Worm (Caenorhabditis elegans) whole organism, early embryonic: Measurements from ENCODE around the gene F43G6.16.

Experiments
- B0310.2 ChIP-seq: sonication (generic microtip); optimal IDR thresholded peaks from 2 replicates; lab custom pipeline; 2016; ENCODE audit warnings: mild to moderate bottlenecking, missing genetic modification characterization, missing compliant biosample characterization
- F13C5.2 ChIP-seq: sonication (generic microtip); optimal IDR thresholded peaks from 2 replicates; lab custom pipeline; 2017; ENCODE audit warnings: mild to moderate bottlenecking, missing genetic modification characterization, inconsistent platforms, missing compliant biosample characterization
- aly-1 ChIP-seq: sonication (generic microtip); optimal IDR thresholded peaks from 2 replicates; lab custom pipeline; 2016; ENCODE audit warnings: missing genetic modification characterization, missing compliant biosample characterization
- ama-1 ChIP-seq: fragments of 150-350 bp; optimal IDR thresholded peaks from 2 replicates; lab custom pipeline; 2014
- ceh-13 ChIP-seq: fragments of 200-800 bp; sonication (Bioruptor generic); optimal IDR thresholded peaks from 2 replicates; lab custom pipeline; 2018; ENCODE audit warnings: mild to moderate bottlenecking, missing genetic modification characterization, missing compliant biosample characterization
- ceh-36 ChIP-seq: sonication (generic microtip); optimal IDR thresholded peaks from 2 replicates; lab custom pipeline; 2016; ENCODE audit warnings: missing genetic modification characterization, inconsistent platforms, missing compliant biosample characterization
- ets-7 ChIP-seq: sonication (generic microtip); optimal IDR thresholded peaks from 2 replicates; lab custom pipeline; 2016; ENCODE audit warnings: missing genotype, missing genetic modification characterization, missing compliant biosample characterization
- flt-1 ChIP-seq: fragments of 200-800 bp; sonication (Bioruptor generic); IDR thresholded peaks from 2 replicates; pipeline ENCODE4 v1.3.6; 2022; ENCODE audit warnings: missing genetic modification characterization, missing compliant biosample characterization
- hmbx-1 ChIP-seq: sonication (generic microtip); optimal IDR thresholded peaks from 2 replicates; lab custom pipeline; 2016; ENCODE audit warnings: mild to moderate bottlenecking, missing genetic modification characterization, missing compliant biosample characterization
- hmg-4 ChIP-seq: fragments of 200-800 bp; sonication (Bioruptor generic); optimal IDR thresholded peaks from 2 replicates; lab custom pipeline; 2018; ENCODE audit warnings: mild to moderate bottlenecking, missing genetic modification characterization, missing compliant biosample characterization
- hnd-1 ChIP-seq: sonication (generic microtip); optimal IDR thresholded peaks from 2 replicates; lab custom pipeline; 2016; ENCODE audit warnings: missing genetic modification characterization, missing compliant biosample characterization
- pes-1 ChIP-seq: fragments of 200-800 bp; sonication (Bioruptor generic); IDR thresholded peaks from 2 replicates; pipeline ENCODE4 v1.3.6; 2022; ENCODE audit warnings: missing genetic modification reagents, missing genetic modification characterization, missing compliant biosample characterization
- scrt-1 ChIP-seq: fragments of 200-800 bp; sonication (Bioruptor generic); IDR thresholded peaks from 2 replicates; pipeline ENCODE4 v1.3.6; 2022; ENCODE audit warnings: missing genetic modification characterization, missing compliant biosample characterization
- sea-1 ChIP-seq: fragments of 200-800 bp; sonication (Bioruptor generic); conservative IDR thresholded peaks from 2 replicates; pipeline ENCODE4 v1.3.6; 2022; ENCODE audit warnings: missing genetic modification characterization, missing compliant biosample characterization
- tbx-11 ChIP-seq: fragments of 200-800 bp; sonication (Bioruptor generic); IDR thresholded peaks from 2 replicates; pipeline ENCODE4 v1.3.6; 2022; ENCODE audit warnings: missing genetic modification characterization, missing compliant biosample characterization
- tbx-37 ChIP-seq: fragments of 200-800 bp; sonication (Bioruptor generic); conservative IDR thresholded peaks from 2 replicates; pipeline ENCODE4 v1.3.6; 2022; ENCODE audit warnings: missing genetic modification reagents, missing genetic modification characterization, missing compliant biosample characterization
- tra-4 ChIP-seq: sonication (generic microtip); optimal IDR thresholded peaks from 2 replicates; lab custom pipeline; 2017; ENCODE audit warnings: missing genetic modification characterization, missing compliant biosample characterization

The F43G6.16 gene

ce11 chrII:11748494-11748893, 33.9 kb downstream of the F43G6.16 start, which contains the start of the genes F44E5.17 and gpb-1:
TSS of gene F44E5.17 (minus strand) at chrII:11748594.
TSS of gene gpb-1 (minus strand) at chrII:11748611.
- TF ChIP-seq tbx-37 (GFP tag; lab: Robert Waterston, UW) (no peak), ceh-36 (tag; lab: Kevin White, UChicago) (no peak), hmbx-1 (no peak), ama-1 (lab: Kevin White, UChicago) (no peak), tra-4 (tag; lab: Kevin White, UChicago) (no peak), hmg-4 (GFP tag; lab: Kevin White, UChicago) (no peak), tbx-11 (GFP tag; lab: Robert Waterston, UW) (no peak), sea-1 (GFP tag; lab: Robert Waterston, UW) (no peak), B0310.2 (no peak), flt-1 (GFP tag; lab: Robert Waterston, UW) (no peak), ceh-13 (GFP tag; lab: Kevin White, UChicago) (no peak), aly-1 (no peak), pes-1 (no peak), F13C5.2 (tag; lab: Kevin White, UChicago) (no peak), hnd-1 (tag; lab: Kevin White, UChicago) (no peak), scrt-1 (no peak), ets-7 (no peak)

- TF ChIP-seq pes-1 (no peak), B0310.2 (no peak), ceh-13 (GFP tag; lab: Kevin White, UChicago) (no peak), tra-4 (tag; lab: Kevin White, UChicago) (no peak), hmg-4 (GFP tag; lab: Kevin White, UChicago) (no peak), hnd-1 (tag; lab: Kevin White, UChicago) (no peak), ama-1 (lab: Kevin White, UChicago) (no peak), aly-1 (no peak), F13C5.2 (tag; lab: Kevin White, UChicago) (no peak), sea-1 (GFP tag; lab: Robert Waterston, UW) (no peak), tbx-11 (GFP tag; lab: Robert Waterston, UW) (no peak), flt-1 (GFP tag; lab: Robert Waterston, UW) (no peak), hmbx-1 (no peak), tbx-37 (GFP tag; lab: Robert Waterston, UW) (no peak), ceh-36 (tag; lab: Kevin White, UChicago) (no peak), ets-7 (no peak), scrt-1 (no peak)
These were observed 34.5 kb downstream of the F43G6.16 start for ce11 chrII:11747889-11748288.

ce11 chrII:11746782-11747288, 35.6 kb downstream of the F43G6.16 start:
- TF ChIP-seq ceh-36 (tag; lab: Kevin White, UChicago) (no peak), scrt-1 (peak; percentile 32; the same call in 1 of the 2 replicates), aly-1 (peak; percentile 52), pes-1 (peak; percentile 33; the same call in 1 of the 2 replicates), ets-7 (no peak), hmg-4 (GFP tag; lab: Kevin White, UChicago) (peak; percentile 75), F13C5.2 (tag; lab: Kevin White, UChicago) (peak; percentile 72), flt-1 (GFP tag; lab: Robert Waterston, UW) (0 out of 2 replicates have a peak, but pooled peaks have one; percentile 16), B0310.2 (peak; percentile 19)

- TF ChIP-seq hnd-1 (tag; lab: Kevin White, UChicago) (no peak), aly-1 (no peak), scrt-1 (no peak), B0310.2 (no peak), hmg-4 (GFP tag; lab: Kevin White, UChicago) (no peak), tbx-37 (GFP tag; lab: Robert Waterston, UW) (no peak), hmbx-1 (no peak), ama-1 (lab: Kevin White, UChicago) (no peak), sea-1 (GFP tag; lab: Robert Waterston, UW) (no peak), tbx-11 (GFP tag; lab: Robert Waterston, UW) (no peak), ceh-36 (tag; lab: Kevin White, UChicago) (no peak)
These were observed 40.1 kb downstream of the F43G6.16 start for ce11 chrII:11742320-11742719.

ce11 chrII:11739199-11739598, 43.2 kb downstream of the F43G6.16 start, which contains the start of gene ctsa-1.2:
TSS of gene ctsa-1.2 (plus strand) at chrII:11739358.
- TF ChIP-seq tra-4 (tag; lab: Kevin White, UChicago) (no peak), ets-7 (no peak), hmg-4 (GFP tag; lab: Kevin White, UChicago) (no peak), F13C5.2 (tag; lab: Kevin White, UChicago) (no peak), ama-1 (lab: Kevin White, UChicago) (no peak), sea-1 (GFP tag; lab: Robert Waterston, UW) (no peak), ceh-13 (GFP tag; lab: Kevin White, UChicago) (no peak), hnd-1 (tag; lab: Kevin White, UChicago) (no peak), pes-1 (no peak), ceh-36 (tag; lab: Kevin White, UChicago) (no peak), tbx-11 (GFP tag; lab: Robert Waterston, UW) (no peak), hmbx-1 (no peak), scrt-1 (no peak)

ce11 chrII:11737347-11737746, 45.1 kb downstream of the F43G6.16 start:
- TF ChIP-seq tbx-11 (GFP tag; lab: Robert Waterston, UW) (no peak), ceh-36 (tag; lab: Kevin White, UChicago) (no peak), F13C5.2 (tag; lab: Kevin White, UChicago) (no peak), ama-1 (lab: Kevin White, UChicago) (no peak), aly-1 (no peak), B0310.2 (no peak), tra-4 (tag; lab: Kevin White, UChicago) (no peak), tbx-37 (GFP tag; lab: Robert Waterston, UW) (no peak), ceh-13 (GFP tag; lab: Kevin White, UChicago) (no peak), hmg-4 (GFP tag; lab: Kevin White, UChicago) (no peak), hmbx-1 (no peak)

- TF ChIP-seq scrt-1 (no peak), tra-4 (tag; lab: Kevin White, UChicago) (no peak), F13C5.2 (tag; lab: Kevin White, UChicago) (no peak), ets-7 (no peak), ama-1 (lab: Kevin White, UChicago) (no peak), pes-1 (no peak), B0310.2 (no peak), aly-1 (no peak), hmbx-1 (no peak), tbx-11 (GFP tag; lab: Robert Waterston, UW) (no peak), ceh-13 (GFP tag; lab: Kevin White, UChicago) (no peak), tbx-37 (GFP tag; lab: Robert Waterston, UW) (no peak), hnd-1 (tag; lab: Kevin White, UChicago) (no peak), hmg-4 (GFP tag; lab: Kevin White, UChicago) (no peak), flt-1 (GFP tag; lab: Robert Waterston, UW) (no peak), sea-1 (GFP tag; lab: Robert Waterston, UW) (no peak), ceh-36 (tag; lab: Kevin White, UChicago) (no peak)
These were observed 48.6 kb downstream of the F43G6.16 start for ce11 chrII:11733850-11734249.
